Worm (Caenorhabditis elegans): Measurements from ENCODE around the gene fil-1.

fil-1 gene

DNA sequence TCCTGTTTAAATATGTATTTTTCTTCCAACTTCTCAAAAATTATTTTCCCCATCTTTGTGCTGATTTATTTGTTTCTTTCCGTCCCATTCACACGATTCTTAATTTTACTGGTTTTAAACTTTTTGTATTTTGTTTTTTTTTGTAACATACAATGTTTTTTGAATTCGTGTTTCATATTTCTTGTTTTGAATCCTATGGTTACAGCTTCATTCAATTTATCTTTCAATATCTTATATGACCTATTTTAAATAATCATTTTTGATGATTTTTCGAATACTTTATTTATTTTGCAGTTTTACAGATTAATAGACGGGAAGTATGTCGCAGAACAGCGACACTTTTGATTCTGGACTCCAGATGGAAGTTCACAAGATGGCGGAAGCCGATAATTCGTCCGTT is 11.2 kb downstream of the fil-1 start, which contains the start of gene hrde-2:
TSS of gene hrde-2 (plus strand) at position 301 of the 400 bp plus-strand sequence.
- TF ChIP-seq mbf-1 (tag; optimal IDR thresholded peaks at IDR 0.05) (no peak), Y55F3AM.14 (GFP tag; optimal IDR thresholded peaks at IDR 0.05) (no peak), mdl-1 (tag; optimal IDR thresholded peaks at IDR 0.05) (no peak), unc-55 (GFP tag; optimal IDR thresholded peaks at IDR 0.05) (no peak), peb-1 (tag; optimal IDR thresholded peaks at IDR 0.05) (no peak), ceh-82 (tag; optimal IDR thresholded peaks at IDR 0.05) (no peak)

ce11 chrV:15011560-15011959 is 17.9 kb downstream of the fil-1 start, which contains the start of gene nmr-2:
Gene nmr-2 (minus strand): TSS chrV:15011660.
- TF ChIP-seq peb-1 (tag; optimal IDR thresholded peaks at IDR 0.05) = no peak
- TF ChIP-seq nhr-25 (tag; optimal IDR thresholded peaks at IDR 0.05) = no peak
- no peak for TF ChIP-seq mab-5 (tag; optimal IDR thresholded peaks at IDR 0.05)
- no peak for TF ChIP-seq R02D3.7 (tag; optimal IDR thresholded peaks at IDR 0.05)
- no peak for TF ChIP-seq ZK546.5 (tag; optimal IDR thresholded peaks at IDR 0.05)
- TF ChIP-seq sma-9 (GFP tag; optimal IDR thresholded peaks at IDR 0.05) = no peak
- no peak for TF ChIP-seq sma-9 (tag; optimal IDR thresholded peaks at IDR 0.05)
- TF ChIP-seq dmd-4 (tag; optimal IDR thresholded peaks at IDR 0.05) = no peak
- TF ChIP-seq nhr-23 (tag; optimal IDR thresholded peaks at IDR 0.05) = no peak
- TF ChIP-seq nhr-77 (tag; optimal IDR thresholded peaks at IDR 0.05) = no peak
- no peak for TF ChIP-seq unc-55 (GFP tag; optimal IDR thresholded peaks at IDR 0.05)

DNA sequence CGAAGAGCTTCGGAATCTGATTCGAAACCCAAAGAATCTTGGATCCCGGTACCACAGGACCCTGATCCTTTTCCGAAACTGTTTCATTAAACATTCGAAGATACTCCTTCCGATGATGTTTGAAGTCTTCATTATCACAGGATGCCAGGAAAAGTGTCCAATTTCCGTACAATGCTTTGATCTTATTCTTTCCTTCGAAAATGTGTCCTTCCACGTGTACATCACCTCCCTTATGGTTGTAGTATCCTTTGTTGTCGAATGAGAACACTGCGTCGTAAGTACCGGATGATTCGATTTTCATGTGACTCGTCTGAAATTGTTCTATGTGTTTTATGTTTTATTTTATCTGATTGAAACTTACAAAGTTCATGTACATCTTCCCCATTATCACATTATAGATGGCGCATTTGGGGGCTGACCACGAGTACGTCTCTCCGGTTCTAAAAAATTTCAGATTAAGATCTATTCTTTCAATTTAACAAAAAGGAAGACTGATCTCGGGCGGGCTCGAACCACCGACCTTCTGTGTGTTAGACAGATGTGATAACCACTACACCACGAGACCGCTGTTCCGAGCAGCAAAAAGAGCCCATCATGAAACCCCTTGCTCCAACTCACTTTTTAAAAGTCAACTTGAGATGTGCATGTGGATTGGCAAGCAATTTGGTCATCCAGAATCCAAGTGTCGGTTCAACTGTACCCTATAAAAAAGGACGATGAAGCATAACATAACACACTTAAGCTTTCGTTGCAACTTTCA is 19.1 kb downstream of the fil-1 start:
- TF ChIP-seq blmp-1 (tag; optimal IDR thresholded peaks at IDR 0.05; ENCODE audit: insufficient read depth) (peak; percentile 6), nhr-129 (tag; optimal IDR thresholded peaks at IDR 0.05) (peak; percentile 50), ama-1 (optimal IDR thresholded peaks at IDR 0.05) (peak; percentile 8), nhr-12 (tag; optimal IDR thresholded peaks at IDR 0.05) (no peak), lin-11 (tag; optimal IDR thresholded peaks at IDR 0.05) (peak; percentile 7), unc-55 (GFP tag; optimal IDR thresholded peaks at IDR 0.05) (peak; percentile 8), sma-9 (GFP tag; optimal IDR thresholded peaks at IDR 0.05) (peak; percentile 27), sma-9 (tag; optimal IDR thresholded peaks at IDR 0.05) (no peak), F13H6.1 (tag; optimal IDR thresholded peaks at IDR 0.05) (peak; percentile 24), ztf-1 (GFP tag; conservative IDR thresholded peaks at IDR 0.05) (no peak), nhr-25 (tag; optimal IDR thresholded peaks at IDR 0.05) (peak; percentile 18), nhr-23 (tag; optimal IDR thresholded peaks at IDR 0.05) (no peak)

DNA sequence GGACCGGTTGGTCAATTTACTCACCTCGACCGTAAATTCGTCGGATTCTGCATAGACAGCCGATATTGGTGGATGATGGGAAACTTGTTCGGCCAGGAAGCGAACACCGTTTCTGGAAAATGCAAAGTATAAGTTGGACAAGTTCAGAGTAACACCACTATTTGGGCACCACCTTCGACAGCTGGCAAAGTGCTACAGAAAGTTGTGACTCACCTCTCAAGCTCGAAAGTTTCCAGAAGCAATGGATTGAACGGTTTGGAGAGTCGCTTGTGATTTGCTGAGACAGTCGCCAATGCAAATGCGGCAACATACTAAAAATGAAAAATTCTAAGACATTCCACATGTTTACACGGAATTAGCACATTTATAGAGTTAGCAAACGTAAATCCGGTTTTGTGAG is 19.7 kb downstream of the fil-1 start:
- TF ChIP-seq sma-3 (GFP tag; optimal IDR thresholded peaks at IDR 0.05) = no peak
- TF ChIP-seq dmd-4 (tag; optimal IDR thresholded peaks at IDR 0.05) = no peak
- TF ChIP-seq nhr-6 (tag; optimal IDR thresholded peaks at IDR 0.05) = no peak
- TF ChIP-seq fos-1 (tag; optimal IDR thresholded peaks at IDR 0.05) = no peak
- no peak for TF ChIP-seq ceh-16 (tag; optimal IDR thresholded peaks at IDR 0.05)
- TF ChIP-seq snpc-4 (tag; optimal IDR thresholded peaks at IDR 0.05) = no peak
- TF ChIP-seq skn-1 (tag; optimal IDR thresholded peaks at IDR 0.05) = no peak
- TF ChIP-seq alr-1 (tag; optimal IDR thresholded peaks at IDR 0.05) = no peak
- TF ChIP-seq nhr-25 (tag; optimal IDR thresholded peaks at IDR 0.05) = no peak
- TF ChIP-seq peb-1 (tag; optimal IDR thresholded peaks at IDR 0.05) = no peak
- no peak for TF ChIP-seq egl-27 (tag; optimal IDR thresholded peaks at IDR 0.05)

- TF ChIP-seq unc-62 (GFP tag; optimal IDR thresholded peaks at IDR 0.05) = no peak
- no peak for TF ChIP-seq mbf-1 (tag; optimal IDR thresholded peaks at IDR 0.05)
- TF ChIP-seq skn-1 (tag; optimal IDR thresholded peaks at IDR 0.05) = no peak
- TF ChIP-seq peb-1 (tag; optimal IDR thresholded peaks at IDR 0.05) = no peak
- no peak for TF ChIP-seq C34F6.9 (tag; optimal IDR thresholded peaks at IDR 0.05)
- TF ChIP-seq elt-3 (tag; optimal IDR thresholded peaks at IDR 0.05) = no peak
- no peak for TF ChIP-seq nhr-6 (tag; optimal IDR thresholded peaks at IDR 0.05)
- TF ChIP-seq nhr-21 (tag; optimal IDR thresholded peaks at IDR 0.05) = no peak
- TF ChIP-seq sem-4 (tag; optimal IDR thresholded peaks at IDR 0.05) = no peak
- TF ChIP-seq nhr-129 (tag; optimal IDR thresholded peaks at IDR 0.05) = no peak
These were observed 20.5 kb downstream of the fil-1 start, which contains the start of gene obr-2 for ce11 chrV:15014164-15014563. Gene obr-2 (minus strand): TSS chrV:15014264.

Measured in whole organism, L2 larva.